Worm (Caenorhabditis elegans) whole organism, late embryonic: ENCODE measurements around the gene T05H4.15.

ENCODE experiments used
- C08G9.2 ChIP-seq: sonication (generic microtip); optimal IDR thresholded peaks from 2 replicates; lab custom pipeline; 2016; ENCODE audit warnings: mild to moderate bottlenecking, missing genetic modification characterization, moderate library complexity, missing compliant biosample characterization
- C38D4.7 ChIP-seq: fragments of 200-800 bp; sonication (Bioruptor generic); optimal IDR thresholded peaks from 2 replicates; lab custom pipeline; 2018; ENCODE audit warnings: mild to moderate bottlenecking, missing genetic modification characterization, moderate library complexity, missing compliant biosample characterization
- F13H6.1 ChIP-seq: sonication (generic microtip); optimal IDR thresholded peaks from 2 replicates; lab custom pipeline; 2016; ENCODE audit warnings: missing genetic modification characterization, missing compliant biosample characterization
- K09A11.1 ChIP-seq: sonication (generic microtip); optimal IDR thresholded peaks from 2 replicates; lab custom pipeline; 2017; ENCODE audit warnings: antibody characterized with exemption, mild to moderate bottlenecking, missing genetic modification characterization, missing compliant biosample characterization; ENCODE audit not compliant: insufficient read depth
- ceh-14 ChIP-seq: sonication (generic microtip); optimal IDR thresholded peaks from 2 replicates; lab custom pipeline; 2016; ENCODE audit warnings: missing genotype, missing genetic modification characterization, missing compliant biosample characterization
- ceh-2 ChIP-seq: sonication (generic microtip); optimal IDR thresholded peaks from 2 replicates; lab custom pipeline; 2016; ENCODE audit warnings: missing genotype, missing genetic modification characterization, missing compliant biosample characterization
- ceh-22 ChIP-seq: sonication (generic microtip); optimal IDR thresholded peaks from 2 replicates; lab custom pipeline; 2017; ENCODE audit warnings: missing biosample characterization, missing genetic modification characterization
- ceh-31 ChIP-seq: sonication (generic microtip); optimal IDR thresholded peaks from 2 replicates; lab custom pipeline; 2016; ENCODE audit warnings: missing genetic modification characterization, missing compliant biosample characterization
- ceh-34 ChIP-seq: sonication (generic microtip); optimal IDR thresholded peaks from 2 replicates; lab custom pipeline; 2016; ENCODE audit warnings: mild to moderate bottlenecking, missing genetic modification characterization, missing compliant biosample characterization
- ceh-45 ChIP-seq: fragments of 200-800 bp; sonication (Bioruptor generic); IDR thresholded peaks from 2 replicates; pipeline ENCODE4 v1.3.6; 2022; ENCODE audit warnings: missing genetic modification reagents, missing genetic modification characterization, missing compliant biosample characterization
- ceh-6 ChIP-seq: fragments of 200-800 bp; sonication (Bioruptor generic); optimal IDR thresholded peaks from 2 replicates; lab custom pipeline; 2018; ENCODE audit warnings: mild to moderate bottlenecking, missing genetic modification characterization, missing compliant biosample characterization
- che-1 ChIP-seq: sonication (generic microtip); optimal IDR thresholded peaks from 2 replicates; lab custom pipeline; 2016; ENCODE audit warnings: mild to moderate bottlenecking, missing genetic modification characterization, missing compliant biosample characterization
- elt-2 ChIP-seq: sonication (generic microtip); optimal IDR thresholded peaks from 2 replicates; lab custom pipeline; 2016; ENCODE audit warnings: missing genetic modification reagents, missing genetic modification characterization, missing compliant biosample characterization
- elt-4 ChIP-seq: sonication (generic microtip); optimal IDR thresholded peaks from 2 replicates; lab custom pipeline; 2016; ENCODE audit warnings: missing genetic modification characterization, missing compliant biosample characterization
- ets-4 ChIP-seq: sonication (generic microtip); optimal IDR thresholded peaks from 2 replicates; lab custom pipeline; 2016; ENCODE audit warnings: missing genetic modification characterization, missing compliant biosample characterization
- eyg-1 ChIP-seq: sonication (generic microtip); optimal IDR thresholded peaks from 2 replicates; lab custom pipeline; 2016; ENCODE audit warnings: missing genotype, missing genetic modification characterization, missing compliant biosample characterization
- fax-1 ChIP-seq: sonication (generic microtip); optimal IDR thresholded peaks from 2 replicates; lab custom pipeline; 2016; ENCODE audit warnings: missing genotype, missing genetic modification characterization, missing compliant biosample characterization
- fkh-10 ChIP-seq: fragments of 150-350 bp; optimal IDR thresholded peaks from 2 replicates; lab custom pipeline; 2014; ENCODE audit warnings: missing biosample characterization, missing genetic modification reagents, missing genetic modification characterization
- fkh-6 ChIP-seq: sonication (generic microtip); optimal IDR thresholded peaks from 2 replicates; lab custom pipeline; 2016; ENCODE audit warnings: missing genetic modification characterization, missing compliant biosample characterization
- hlh-15 ChIP-seq: sonication (generic microtip); optimal IDR thresholded peaks from 2 replicates; lab custom pipeline; 2016; ENCODE audit warnings: missing genetic modification characterization, missing compliant biosample characterization
- hlh-30 ChIP-seq: sonication (generic microtip); optimal IDR thresholded peaks from 2 replicates; lab custom pipeline; 2017; ENCODE audit warnings: antibody characterized with exemption, missing genetic modification characterization, missing compliant biosample characterization; ENCODE audit not compliant: insufficient read depth
- hlh-8 ChIP-seq: sonication (generic microtip); optimal IDR thresholded peaks from 2 replicates; lab custom pipeline; 2016; ENCODE audit warnings: missing genotype, missing genetic modification characterization, missing compliant biosample characterization
- lim-6 ChIP-seq: sonication (generic microtip); optimal IDR thresholded peaks from 2 replicates; lab custom pipeline; 2016; ENCODE audit warnings: missing genetic modification characterization, missing compliant biosample characterization
- madf-2 ChIP-seq: sonication (generic microtip); optimal IDR thresholded peaks from 2 replicates; lab custom pipeline; 2017; ENCODE audit warnings: missing genetic modification characterization, missing compliant biosample characterization
- nfya-1 ChIP-seq: sonication (generic microtip); optimal IDR thresholded peaks from 2 replicates; lab custom pipeline; 2017; ENCODE audit warnings: missing genetic modification characterization, mild to moderate bottlenecking, missing compliant biosample characterization, antibody characterized with exemption, moderate library complexity
- nhr-11 ChIP-seq: fragments of 150-350 bp; optimal IDR thresholded peaks from 2 replicates; lab custom pipeline; 2014; ENCODE audit warnings: missing biosample characterization, missing genetic modification characterization
- nhr-232 ChIP-seq: sonication (generic microtip); optimal IDR thresholded peaks from 2 replicates; lab custom pipeline; 2016; ENCODE audit warnings: missing genetic modification characterization, missing compliant biosample characterization
- odd-2 ChIP-seq: sonication (generic microtip); optimal IDR thresholded peaks from 2 replicates; lab custom pipeline; 2017; ENCODE audit warnings: antibody characterized with exemption, mild to moderate bottlenecking, missing genetic modification characterization, missing compliant biosample characterization
- pat-9 ChIP-seq: fragments of 200-800 bp; sonication (Bioruptor generic); optimal IDR thresholded peaks from 2 replicates; lab custom pipeline; 2018; ENCODE audit warnings: mild to moderate bottlenecking, missing genetic modification characterization, moderate library complexity, missing compliant biosample characterization
- pha-2 ChIP-seq: sonication (generic microtip); optimal IDR thresholded peaks from 2 replicates; lab custom pipeline; 2017; ENCODE audit warnings: mild to moderate bottlenecking, missing genetic modification characterization, missing compliant biosample characterization
- pha-4 ChIP-seq: fragments of 150-350 bp; optimal IDR thresholded peaks from 2 replicates; lab custom pipeline; 2018; ENCODE audit warnings: missing biosample characterization, missing genetic modification reagents, missing genetic modification characterization
- ref-2 ChIP-seq: sonication (generic microtip); optimal IDR thresholded peaks from 2 replicates; lab custom pipeline; 2016; ENCODE audit warnings: missing genetic modification characterization, missing compliant biosample characterization
- sdc-2 ChIP-seq: sonication (generic microtip); optimal IDR thresholded peaks from 2 replicates; lab custom pipeline; 2016; ENCODE audit warnings: missing genotype, missing genetic modification characterization, missing compliant biosample characterization
- tbx-2 ChIP-seq: sonication (generic microtip); optimal IDR thresholded peaks from 2 replicates; lab custom pipeline; 2016; ENCODE audit warnings: missing genetic modification characterization, missing compliant biosample characterization
- tbx-7 ChIP-seq: sonication (generic microtip); optimal IDR thresholded peaks from 2 replicates; lab custom pipeline; 2016; ENCODE audit warnings: missing genotype, missing genetic modification characterization, missing compliant biosample characterization
- ttx-3 ChIP-seq: sonication (generic microtip); optimal IDR thresholded peaks from 2 replicates; lab custom pipeline; 2016; ENCODE audit warnings: missing genetic modification reagents, missing genetic modification characterization, missing compliant biosample characterization
- unc-3 ChIP-seq, 2 experiments: fragments of 200-800 bp in 1 of 2; sonication (Bioruptor generic) in 1 of 2; sonication (generic microtip) in 1 of 2; conservative IDR thresholded peaks in 1 of 2; optimal IDR thresholded peaks in 1 of 2; 2 replicates each; pipeline versions ENCODE4 v1.3.6 to Lab custom; 2016 to 2022; ENCODE audit warnings: missing compliant biosample characterization in 2 of 2, missing genetic modification characterization in 2 of 2, missing genetic modification reagents in 1 of 2
- unc-42 ChIP-seq: sonication (generic microtip); optimal IDR thresholded peaks from 2 replicates; lab custom pipeline; 2016; ENCODE audit warnings: missing genotype, missing genetic modification characterization, missing compliant biosample characterization
- unc-55 ChIP-seq: sonication (generic microtip); optimal IDR thresholded peaks from 2 replicates; lab custom pipeline; 2017; ENCODE audit warnings: missing biosample characterization, missing genetic modification reagents, missing genetic modification characterization
- unc-86 ChIP-seq: sonication (generic microtip); optimal IDR thresholded peaks from 2 replicates; lab custom pipeline; 2016; ENCODE audit warnings: missing genetic modification characterization, missing compliant biosample characterization

Gene T05H4.15

ce11 chrV:6433446-6434178 is 7.9 kb downstream of the T05H4.15 start, which contains the start of the genes gad-1 and erfa-1:
TSS of gene gad-1 (minus strand) at chrV:6433496.
TSS of gene erfa-1 (plus strand) at chrV:6434128.
- TF ChIP-seq nhr-11 (tag; lab: Kevin White, UChicago) (no peak), tbx-7 (tag; lab: Kevin White, UChicago) (peak; percentile 7), C38D4.7 (GFP tag; lab: Kevin White, UChicago) (no peak), pha-4 (tag; lab: Kevin White, UChicago) (no peak), ceh-6 (GFP tag; lab: Kevin White, UChicago) (no peak), unc-55 (GFP tag; lab: Kevin White, UChicago) (no peak), sdc-2 (no peak), elt-2 (tag; lab: Kevin White, UChicago) (no peak), fkh-6 (tag; lab: Kevin White, UChicago) (no peak), fax-1 (tag; lab: Kevin White, UChicago) (no peak), tbx-2 (tag; lab: Kevin White, UChicago) (peak; percentile 68), pha-2 (tag; lab: Kevin White, UChicago) (no peak), K09A11.1 (no peak), hlh-8 (peak; percentile 15), ceh-14 (no peak), unc-42 (tag; lab: Kevin White, UChicago) (peak; percentile 35), F13H6.1 (tag; lab: Kevin White, UChicago) (no peak), ets-4 (tag; lab: Kevin White, UChicago) (peak; percentile 53), nhr-232 (tag; lab: Kevin White, UChicago) (no peak), fkh-10 (GFP tag; lab: Kevin White, UChicago) (no peak), ceh-45 (GFP tag; lab: Robert Waterston, UW) (no peak), che-1 (tag; lab: Kevin White, UChicago) (no peak), C08G9.2 (peak; percentile 80), unc-86 (tag; lab: Kevin White, UChicago) (no peak), lim-6 (tag; lab: Kevin White, UChicago) (no peak), ceh-2 (tag; lab: Kevin White, UChicago) (peak; percentile 67), ceh-22 (tag; lab: Kevin White, UChicago) (no peak), unc-3 (GFP tag; conservative IDR thresholded peaks at IDR 0.05; lab: Robert Waterston, UW) (no peak), unc-3 (tag; optimal IDR thresholded peaks at IDR 0.05; lab: Kevin White, UChicago) (no peak), ceh-34 (tag; lab: Kevin White, UChicago) (no peak), ceh-31 (tag; lab: Kevin White, UChicago) (peak; percentile 74), hlh-30 (no peak), eyg-1 (tag; lab: Kevin White, UChicago) (no peak), nfya-1 (peak; percentile 8), hlh-15 (no peak), ttx-3 (tag; lab: Kevin White, UChicago) (no peak), madf-2 (tag; lab: Kevin White, UChicago) (no peak), ref-2 (tag; lab: Kevin White, UChicago) (peak; percentile 7), elt-4 (tag; lab: Kevin White, UChicago) (no peak), pat-9 (no peak), odd-2 (tag; lab: Kevin White, UChicago) (no peak)
